Fruit fly (Drosophila melanogaster) whole organism, pupa: Measurements from ENCODE around the gene CG1275.

Source experiments
- CG10348 ChIP-seq: fragments of 200-800 bp; sonication (Bioruptor generic); IDR thresholded peaks from 2 replicates; pipeline ENCODE4 v1.3.6; 2022; ENCODE audit warnings: missing biosample characterization, missing genetic modification characterization
- CG12605 ChIP-seq: fragments of 200-800 bp; sonication (Bioruptor generic); IDR thresholded peaks from 2 replicates; pipeline ENCODE4 v1.3.6; 2022; ENCODE audit warnings: missing biosample characterization, missing genetic modification characterization
- CG13204 ChIP-seq: fragments of 200-800 bp; sonication (Bioruptor generic); optimal IDR thresholded peaks from 2 replicates; lab custom pipeline; 2018; ENCODE audit warnings: missing biosample characterization, mild to moderate bottlenecking, missing genetic modification characterization, moderate library complexity
- CG14655 ChIP-seq: fragments of 200-800 bp; sonication (Bioruptor generic); optimal IDR thresholded peaks from 3 replicates; lab custom pipeline; 2017; ENCODE audit warnings: mild to moderate bottlenecking, missing biosample characterization, missing genetic modification reagents, missing genetic modification characterization
- CG17806 ChIP-seq: fragments of 200-800 bp; sonication (Bioruptor generic); optimal IDR thresholded peaks from 2 replicates; lab custom pipeline; 2018; ENCODE audit warnings: missing biosample characterization, mild to moderate bottlenecking, missing genetic modification characterization, moderate library complexity
- CG32121 ChIP-seq: fragments of 200-800 bp; sonication (Bioruptor generic); IDR thresholded peaks from 2 replicates; pipeline ENCODE4 v1.3.6; 2022; ENCODE audit warnings: missing biosample characterization, missing genetic modification characterization
- CG8301 ChIP-seq: fragments of 200-800 bp; sonication (Bioruptor generic); optimal IDR thresholded peaks from 2 replicates; lab custom pipeline; 2018; ENCODE audit warnings: missing biosample characterization, mild to moderate bottlenecking, missing genetic modification characterization
- CG9948 ChIP-seq: fragments of 200-800 bp; sonication (Bioruptor generic); optimal IDR thresholded peaks from 2 replicates; lab custom pipeline; 2018; ENCODE audit warnings: missing biosample characterization, mild to moderate bottlenecking, missing genetic modification characterization, moderate library complexity
- D1 ChIP-seq: fragments of 200-800 bp; sonication (Bioruptor generic); optimal IDR thresholded peaks from 2 replicates; lab custom pipeline; 2018; ENCODE audit warnings: missing biosample characterization, mild to moderate bottlenecking, missing genetic modification characterization, moderate library complexity
- Ets98B ChIP-seq: fragments of 200-800 bp; sonication (Bioruptor generic); IDR thresholded peaks from 2 replicates; pipeline ENCODE4 v1.3.6; 2022; ENCODE audit warnings: missing biosample characterization, missing genetic modification characterization
- Pif1B ChIP-seq: fragments of 200-800 bp; sonication (Bioruptor generic); optimal IDR thresholded peaks from 3 replicates; lab custom pipeline; 2016; ENCODE audit warnings: missing biosample characterization, missing genetic modification characterization
- Snoo ChIP-seq: fragments of 200-800 bp; sonication (Bioruptor generic); optimal IDR thresholded peaks from 3 replicates; lab custom pipeline; 2017; ENCODE audit warnings: missing biosample characterization, mild to moderate bottlenecking, missing genetic modification characterization, inconsistent platforms
- gl ChIP-seq: fragments of 200-800 bp; sonication (Bioruptor generic); optimal IDR thresholded peaks from 2 replicates; lab custom pipeline; 2018; ENCODE audit warnings: missing biosample characterization, mild to moderate bottlenecking, missing genetic modification characterization
- rn ChIP-seq: fragments of 200-800 bp; sonication (Bioruptor generic); IDR thresholded peaks from 2 replicates; pipeline ENCODE4 v1.3.6; 2022; ENCODE audit warnings: missing biosample characterization, missing genetic modification characterization

DNA sequence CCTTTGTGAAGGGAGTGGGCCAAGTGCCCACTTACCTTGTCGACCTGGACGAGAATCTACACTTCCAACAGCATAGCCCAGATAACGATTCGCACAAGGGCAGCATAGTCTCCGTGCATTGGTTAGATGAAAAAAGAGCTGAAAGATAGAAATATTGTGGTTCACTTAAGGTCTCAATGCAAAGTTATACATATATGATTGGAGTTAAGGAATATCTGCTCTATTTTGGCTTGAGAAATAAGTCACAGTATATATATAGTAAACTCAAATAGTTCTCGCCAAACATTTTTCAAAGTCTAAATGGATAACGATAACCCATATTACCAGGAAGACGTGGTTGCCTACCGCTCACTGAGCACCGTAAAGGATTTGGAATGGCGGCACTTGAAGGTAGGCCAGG lies 8.9 kb downstream of the CG1275 start, which contains the start of gene CG32305:
- TF ChIP-seq gl (tag; lab: Kevin White, UChicago) (no peak), D1 (tag; lab: Kevin White, UChicago) (no peak), CG8301 (tag; lab: Kevin White, UChicago) (no peak), Pif1B (no peak), CG32121 (GFP tag; lab: Robert Waterston, UW) (no peak), Snoo (tag; lab: Kevin White, UChicago) (no peak), CG12605 (GFP tag; lab: Robert Waterston, UW) (no peak), CG17806 (tag; lab: Kevin White, UChicago) (no peak), CG9948 (tag; lab: Kevin White, UChicago) (no peak), Ets98B (GFP tag; lab: Robert Waterston, UW) (no peak), CG10348 (GFP tag; lab: Robert Waterston, UW) (no peak), rn (no peak), CG14655 (GFP tag; lab: Kevin White, UChicago) (no peak), CG13204 (GFP tag; lab: Kevin White, UChicago) (no peak)
